Fruit fly (Drosophila melanogaster) S2 (cell line): ENCODE results near the gene zye.

ENCODE experiments used
- CG8478 ChIP-seq: fragments of >200 bp; optimal IDR thresholded peaks from 2 replicates; lab custom pipeline; 2018
- CTCF ChIP-seq, 2 experiments: fragments of >200 bp; optimal IDR thresholded peaks; 2 replicates each; lab custom pipeline; 2018

- TF ChIP-seq CTCF (optimal IDR thresholded peaks at IDR 0.05; lab: Kevin White, UChicago), result no peak
- TF ChIP-seq CG8478, result no peak
Observed at dm6 chr3L:20442674-20443313, 29.4 kb downstream of the zye start.
